Worm (Caenorhabditis elegans) whole organism, L4 larva: ENCODE results near the gene atg-3.

ENCODE experiments used
- T20F7.1 ChIP-seq: fragments of 200-800 bp; sonication (Bioruptor generic); optimal IDR thresholded peaks from 2 replicates; lab custom pipeline; 2018; ENCODE audit warnings: mild to moderate bottlenecking, missing genetic modification characterization, missing compliant biosample characterization
- Y105C5A.15 ChIP-seq: fragments of 200-800 bp; sonication (Bioruptor generic); IDR thresholded peaks from 2 replicates; pipeline ENCODE4 v1.3.6; 2022; ENCODE audit warnings: missing genetic modification characterization, missing compliant biosample characterization
- Y48G9A.11 ChIP-seq: fragments of 200-800 bp; sonication (Bioruptor generic); IDR thresholded peaks from 2 replicates; pipeline ENCODE4 v1.3.6; 2022; ENCODE audit warnings: missing genetic modification reagents, missing genetic modification characterization, missing compliant biosample characterization
- Y5F2A.4 ChIP-seq: fragments of 200-800 bp; sonication (Bioruptor generic); optimal IDR thresholded peaks from 2 replicates; lab custom pipeline; 2018; ENCODE audit warnings: mild to moderate bottlenecking, missing genetic modification characterization, missing compliant biosample characterization
- ZK337.2 ChIP-seq: fragments of 200-800 bp; sonication (Bioruptor generic); IDR thresholded peaks from 2 replicates; pipeline ENCODE4 v1.3.6; 2022; ENCODE audit warnings: missing genetic modification reagents, missing genetic modification characterization, missing compliant biosample characterization
- aha-1 ChIP-seq: fragments of 150-350 bp; peaks from one replicate; lab custom pipeline; 2014; ENCODE audit warnings: missing biosample characterization, missing genetic modification characterization
- aly-2 ChIP-seq: sonication (generic microtip); optimal IDR thresholded peaks from 2 replicates; lab custom pipeline; 2018; ENCODE audit warnings: missing biosample characterization, missing genetic modification characterization
- ama-1 ChIP-seq: fragments of 150-350 bp; optimal IDR thresholded peaks from 2 replicates; lab custom pipeline; 2014; ENCODE audit warnings: inconsistent platforms, mixed read lengths
- arid-1 ChIP-seq: fragments of 200-800 bp; sonication (Bioruptor generic); conservative IDR thresholded peaks from 2 replicates; pipeline ENCODE4 v1.3.6; 2022; ENCODE audit warnings: missing genetic modification reagents, missing genetic modification characterization, missing compliant biosample characterization
- ceh-20 ChIP-seq: fragments of 200-800 bp; sonication (Bioruptor generic); IDR thresholded peaks from 2 replicates; pipeline ENCODE4 v1.3.6; 2022; ENCODE audit warnings: missing genetic modification reagents, missing genetic modification characterization, missing compliant biosample characterization
- ceh-28 ChIP-seq: fragments of 150-350 bp; optimal IDR thresholded peaks from 2 replicates; lab custom pipeline; 2014; ENCODE audit warnings: missing biosample characterization, missing genetic modification reagents, missing genetic modification characterization
- ceh-82 ChIP-seq: sonication (generic microtip); optimal IDR thresholded peaks from 2 replicates; lab custom pipeline; 2017; ENCODE audit warnings: missing biosample characterization, missing genetic modification characterization
- ctbp-1 ChIP-seq: fragments of 200-800 bp; sonication (Bioruptor generic); IDR thresholded peaks from 2 replicates; pipeline ENCODE4 v1.3.6; 2022; ENCODE audit warnings: missing genetic modification reagents, missing genetic modification characterization, missing compliant biosample characterization
- daf-12 ChIP-seq: fragments of 150-350 bp; optimal IDR thresholded peaks from 2 replicates; lab custom pipeline; 2014; ENCODE audit warnings: missing biosample characterization, missing genetic modification reagents, missing genetic modification characterization
- daf-16 ChIP-seq, 3 experiments: sonication (generic microtip); optimal IDR thresholded peaks; 2 replicates each; lab custom pipeline; 2016 to 2017; ENCODE audit warnings: missing genetic modification characterization in 3 of 3, missing genetic modification reagents in 3 of 3, mild to moderate bottlenecking in 2 of 3, missing compliant biosample characterization in 2 of 3, missing biosample characterization in 1 of 3, moderate library complexity in 1 of 3
- daf-19 ChIP-seq: fragments of 200-800 bp; sonication (Bioruptor generic); conservative IDR thresholded peaks from 2 replicates; pipeline ENCODE4 v1.3.6; 2022; ENCODE audit warnings: missing genetic modification characterization, missing compliant biosample characterization
- dmd-6 ChIP-seq: fragments of 200-800 bp; sonication (Bioruptor generic); IDR thresholded peaks from 2 replicates; pipeline ENCODE4 v1.3.6; 2022; ENCODE audit warnings: missing genetic modification reagents, missing genetic modification characterization, missing compliant biosample characterization
- dmd-8 ChIP-seq: fragments of 200-800 bp; sonication (Bioruptor generic); IDR thresholded peaks from 2 replicates; pipeline ENCODE4 v1.3.6; 2022; ENCODE audit warnings: missing genetic modification characterization, missing compliant biosample characterization
- egl-27 ChIP-seq: sonication (generic microtip); optimal IDR thresholded peaks from 3 replicates; lab custom pipeline; 2017; ENCODE audit warnings: missing biosample characterization, missing genetic modification reagents, missing genetic modification characterization
- fkh-10 ChIP-seq: fragments of 150-350 bp; optimal IDR thresholded peaks from 2 replicates; lab custom pipeline; 2014; ENCODE audit warnings: missing biosample characterization, missing genetic modification reagents, missing genetic modification characterization
- hif-1 ChIP-seq, 2 experiments: sonication (generic microtip); optimal IDR thresholded peaks; 2 replicates each; lab custom pipeline; 2016 to 2017; ENCODE audit warnings: missing compliant biosample characterization in 2 of 2, missing genetic modification characterization in 2 of 2, missing genetic modification reagents in 2 of 2, missing genotype in 2 of 2, mild to moderate bottlenecking in 1 of 2
- hmg-1.1 ChIP-seq: fragments of 200-800 bp; sonication (Bioruptor generic); IDR thresholded peaks from 2 replicates; pipeline ENCODE4 v1.3.6; 2022; ENCODE audit warnings: missing genetic modification reagents, missing genetic modification characterization, missing compliant biosample characterization
- lin-13 ChIP-seq: fragments of 150-350 bp; optimal IDR thresholded peaks from 2 replicates; lab custom pipeline; 2014; ENCODE audit warnings: missing biosample characterization, missing genetic modification reagents, missing genetic modification characterization
- lin-29 ChIP-seq: fragments of 200-800 bp; sonication (Bioruptor generic); IDR thresholded peaks from 2 replicates; pipeline ENCODE4 v1.3.6; 2022; ENCODE audit warnings: missing genetic modification reagents, missing genetic modification characterization, missing compliant biosample characterization
- mep-1 ChIP-seq: fragments of 150-350 bp; sonication (generic microtip); optimal IDR thresholded peaks from 3 replicates; lab custom pipeline; 2014; ENCODE audit warnings: missing biosample characterization, missing genetic modification characterization
- mes-2 ChIP-seq: sonication (generic microtip); optimal IDR thresholded peaks from 2 replicates; lab custom pipeline; 2016; ENCODE audit warnings: missing genotype, mild to moderate bottlenecking, missing genetic modification characterization, missing compliant biosample characterization; ENCODE audit not compliant: poor library complexity, severe bottlenecking
- mxl-2 ChIP-seq: fragments of 200-800 bp; sonication (Bioruptor generic); conservative IDR thresholded peaks from 2 replicates; pipeline ENCODE4 v1.3.6; 2022; ENCODE audit warnings: missing genetic modification reagents, missing genetic modification characterization, missing compliant biosample characterization
- nhr-11 ChIP-seq: fragments of 150-350 bp; optimal IDR thresholded peaks from 2 replicates; lab custom pipeline; 2014; ENCODE audit warnings: missing biosample characterization, missing genetic modification characterization
- nhr-28 ChIP-seq: fragments of 150-350 bp; optimal IDR thresholded peaks from 2 replicates; lab custom pipeline; 2014; ENCODE audit warnings: missing biosample characterization, missing genetic modification characterization
- nhr-41 ChIP-seq: fragments of 200-800 bp; sonication (Bioruptor generic); IDR thresholded peaks from 2 replicates; pipeline ENCODE4 v1.3.6; 2022; ENCODE audit warnings: missing genetic modification reagents, missing genetic modification characterization, missing compliant biosample characterization
- nhr-42 ChIP-seq: fragments of 200-800 bp; sonication (Bioruptor generic); IDR thresholded peaks from 2 replicates; pipeline ENCODE4 v1.3.6; 2022; ENCODE audit warnings: missing genetic modification characterization, missing compliant biosample characterization
- nhr-48 ChIP-seq: sonication (generic microtip); optimal IDR thresholded peaks from 2 replicates; lab custom pipeline; 2016; ENCODE audit warnings: mild to moderate bottlenecking, missing genetic modification characterization, missing compliant biosample characterization
- nhr-77 ChIP-seq: fragments of 150-350 bp; optimal IDR thresholded peaks from 2 replicates; lab custom pipeline; 2014; ENCODE audit warnings: missing biosample characterization, missing genetic modification characterization
- pha-4 ChIP-seq, 2 experiments: fragments of 150-350 bp in 1 of 2; fragments of 200-800 bp in 1 of 2; sonication (Bioruptor generic) in 1 of 2; IDR thresholded peaks in 1 of 2; optimal IDR thresholded peaks in 1 of 2; 2 replicates each; pipeline versions ENCODE4 v1.3.6 to Lab custom; 2014 to 2022; ENCODE audit warnings: missing genetic modification characterization in 2 of 2, missing genetic modification reagents in 2 of 2, missing biosample characterization in 1 of 2, missing compliant biosample characterization in 1 of 2
- pqm-1 ChIP-seq: sonication (generic microtip); optimal IDR thresholded peaks from 2 replicates; lab custom pipeline; 2017; ENCODE audit warnings: missing biosample characterization, missing genetic modification characterization
- sdz-12 ChIP-seq: fragments of 200-800 bp; sonication (Bioruptor generic); optimal IDR thresholded peaks from 2 replicates; lab custom pipeline; 2018; ENCODE audit warnings: mild to moderate bottlenecking, missing genetic modification characterization, missing compliant biosample characterization
- snpc-4 ChIP-seq: fragments of 150-350 bp; optimal IDR thresholded peaks from 2 replicates; lab custom pipeline; 2014; ENCODE audit warnings: missing biosample characterization, missing genetic modification characterization
- spr-1 ChIP-seq: sonication (generic microtip); optimal IDR thresholded peaks from 2 replicates; lab custom pipeline; 2016; ENCODE audit warnings: mild to moderate bottlenecking, missing genetic modification characterization, missing compliant biosample characterization
- spr-3 ChIP-seq: fragments of 200-800 bp; sonication (Bioruptor generic); optimal IDR thresholded peaks from 2 replicates; lab custom pipeline; 2018; ENCODE audit warnings: mild to moderate bottlenecking, missing genetic modification characterization, missing compliant biosample characterization
- vab-7 ChIP-seq: fragments of 200-800 bp; sonication (Bioruptor generic); IDR thresholded peaks from 2 replicates; pipeline ENCODE4 v1.3.6; 2022; ENCODE audit warnings: missing genetic modification reagents, missing genetic modification characterization, missing compliant biosample characterization
- zfp-2 ChIP-seq: sonication (generic microtip); optimal IDR thresholded peaks from 2 replicates; lab custom pipeline; 2016; ENCODE audit warnings: mild to moderate bottlenecking, missing genetic modification characterization, missing compliant biosample characterization
- zfp-3 ChIP-seq: fragments of 200-800 bp; sonication (Bioruptor generic); conservative IDR thresholded peaks from 2 replicates; pipeline ENCODE4 v1.3.6; 2022; ENCODE audit warnings: missing genetic modification reagents, missing genetic modification characterization, missing compliant biosample characterization
- zip-2 ChIP-seq: fragments of 150-350 bp; optimal IDR thresholded peaks from 2 replicates; lab custom pipeline; 2014; ENCODE audit warnings: missing biosample characterization, missing genetic modification characterization
- ztf-11 ChIP-seq: fragments of 150-350 bp; optimal IDR thresholded peaks from 2 replicates; lab custom pipeline; 2014; ENCODE audit warnings: missing biosample characterization, missing genetic modification characterization

atg-3 gene

ce11 chrIV:978309-978708, 32.0 kb upstream of the atg-3 start:
- TF ChIP-seq ceh-28 (tag; lab: Kevin White, UChicago), result peak; percentile 74

- TF ChIP-seq hif-1 (tag; optimal IDR thresholded peaks at IDR 0.05; lab: Kevin White, UChicago) (no peak), ceh-28 (tag; lab: Kevin White, UChicago) (peak; percentile 100)
Observed at ce11 chrIV:983558-983957, 26.8 kb upstream of the atg-3 start.

- no peak for TF ChIP-seq spr-3
- TF ChIP-seq aha-1, result peak; percentile 41
Observed at ce11 chrIV:990352-990751, 20.0 kb upstream of the atg-3 start, which contains the start of gene egrh-2. Gene egrh-2 (minus strand): TSS chrIV:990452.

- TF ChIP-seq Y105C5A.15 (GFP tag; lab: Robert Waterston, UW) (0 out of 2 replicates have a peak, but pooled peaks have one; percentile 23), spr-3 (peak; percentile 43), dmd-6 (GFP tag; lab: Robert Waterston, UW) (no peak), ceh-82 (tag; lab: Kevin White, UChicago) (no peak), nhr-11 (tag; lab: Kevin White, UChicago) (no peak), daf-16 (GFP tag; optimal IDR thresholded peaks at IDR 0.05; lab: Kevin White, UChicago) (no peak), daf-16 (tag; optimal IDR thresholded peaks at IDR 0.05; lab: Kevin White, UChicago) (peak; percentile 30), daf-12 (tag; lab: Kevin White, UChicago) (no peak), sdz-12 (no peak), dmd-8 (GFP tag; lab: Robert Waterston, UW) (no peak), pqm-1 (tag; lab: Kevin White, UChicago) (no peak), lin-13 (GFP tag; lab: Kevin White, UChicago) (peak; percentile 41), fkh-10 (GFP tag; lab: Kevin White, UChicago) (no peak), arid-1 (GFP tag; lab: Robert Waterston, UW) (peak; percentile 76), aly-2 (no peak), T20F7.1 (GFP tag; lab: Kevin White, UChicago) (no peak), ceh-20 (GFP tag; lab: Robert Waterston, UW) (no peak), ama-1 (lab: Kevin White, UChicago) (peak; percentile 95), lin-29 (GFP tag; lab: Robert Waterston, UW) (no peak), ctbp-1 (GFP tag; lab: Robert Waterston, UW) (peak; percentile 41; the same call in 1 of the 2 replicates), ZK337.2 (GFP tag; lab: Robert Waterston, UW) (no peak), daf-19 (GFP tag; lab: Robert Waterston, UW) (no peak), Y5F2A.4 (GFP tag; lab: Kevin White, UChicago) (no peak), egl-27 (tag; lab: Kevin White, UChicago) (no peak), hmg-1.1 (GFP tag; lab: Robert Waterston, UW) (no peak), ztf-11 (tag; lab: Kevin White, UChicago) (no peak), spr-1 (tag; lab: Kevin White, UChicago) (peak; percentile 51), mes-2 (tag; lab: Kevin White, UChicago) (peak; percentile 32), ceh-28 (tag; lab: Kevin White, UChicago) (no peak), snpc-4 (tag; lab: Kevin White, UChicago) (peak; percentile 79), nhr-41 (no peak), zip-2 (no peak), zfp-3 (GFP tag; lab: Robert Waterston, UW) (peak; percentile 49; the same call in 1 of the 2 replicates), nhr-77 (tag; lab: Kevin White, UChicago) (no peak), vab-7 (GFP tag; lab: Robert Waterston, UW) (no peak), Y48G9A.11 (GFP tag; lab: Robert Waterston, UW) (peak; percentile 88), pha-4 (GFP tag; IDR thresholded peaks at IDR 0.05; lab: Robert Waterston, UW) (0 out of 2 replicates have a peak, but pooled peaks have one; percentile 45), pha-4 (tag; optimal IDR thresholded peaks at IDR 0.05; lab: Kevin White, UChicago) (no peak), nhr-42 (0 out of 2 replicates have a peak, but pooled peaks have one; percentile 23), mep-1 (tag; lab: Kevin White, UChicago) (peak; percentile 36), nhr-28 (tag; lab: Kevin White, UChicago) (no peak), nhr-48 (tag; lab: Kevin White, UChicago) (no peak), zfp-2 (no peak), mxl-2 (GFP tag; lab: Robert Waterston, UW) (no peak), hif-1 (tag; optimal IDR thresholded peaks at IDR 0.05; lab: Kevin White, UChicago) (no peak)
Observed at ce11 chrIV:991181-991642, 19.1 kb upstream of the atg-3 start.
